Worm (Caenorhabditis elegans): ENCODE results near the gene acr-7.

acr-7 gene

ce11 chrII:7810869-7811543 lies 38.6 kb downstream of the acr-7 start, which contains the start of gene cki-1:
cki-1 (plus strand) TSS chrII:7811240.
- TF ChIP-seq ztf-29 (GFP tag; IDR thresholded peaks at IDR 0.05) (no peak), med-1 (GFP tag; optimal IDR thresholded peaks at IDR 0.05; ENCODE audit: insufficient read depth) (no peak), tab-1 (GFP tag; IDR thresholded peaks at IDR 0.05) (0 out of 2 replicates have a peak, but pooled peaks have one; percentile 48), ztf-23 (GFP tag; IDR thresholded peaks at IDR 0.05) (peak; percentile 61; the same call in 1 of the 2 replicates), T22C8.4 (GFP tag; IDR thresholded peaks at IDR 0.05) (no peak), klf-2 (GFP tag; conservative IDR thresholded peaks at IDR 0.05) (no peak), cog-1 (tag; optimal IDR thresholded peaks at IDR 0.05) (no peak), ref-1 (GFP tag; conservative IDR thresholded peaks at IDR 0.05) (no peak), flt-1 (GFP tag; IDR thresholded peaks at IDR 0.05) (peak; percentile 58)

ce11 chrII:7810162-7810868 lies 39.3 kb downstream of the acr-7 start:
- TF ChIP-seq klf-2 (GFP tag; conservative IDR thresholded peaks at IDR 0.05) (no peak), ztf-29 (GFP tag; IDR thresholded peaks at IDR 0.05) (no peak), med-1 (GFP tag; optimal IDR thresholded peaks at IDR 0.05; ENCODE audit: insufficient read depth) (no peak), cog-1 (tag; optimal IDR thresholded peaks at IDR 0.05) (no peak), tab-1 (GFP tag; IDR thresholded peaks at IDR 0.05) (no peak), T22C8.4 (GFP tag; IDR thresholded peaks at IDR 0.05) (no peak), ref-1 (GFP tag; conservative IDR thresholded peaks at IDR 0.05) (no peak), flt-1 (GFP tag; IDR thresholded peaks at IDR 0.05) (no peak), ztf-23 (GFP tag; IDR thresholded peaks at IDR 0.05) (no peak)

- TF ChIP-seq tab-1 (GFP tag; IDR thresholded peaks at IDR 0.05) (no peak), cog-1 (tag; optimal IDR thresholded peaks at IDR 0.05) (peak; percentile 85), med-1 (GFP tag; optimal IDR thresholded peaks at IDR 0.05; ENCODE audit: insufficient read depth) (no peak), T22C8.4 (GFP tag; IDR thresholded peaks at IDR 0.05) (no peak)
Measured at ce11 chrII:7809358-7809914, 40.2 kb downstream of the acr-7 start.

ce11 chrII:7808950-7809349 lies 40.6 kb downstream of the acr-7 start:
- no peak for TF ChIP-seq ztf-29 (GFP tag; IDR thresholded peaks at IDR 0.05)

ce11 chrII:7808153-7808552 lies 41.4 kb downstream of the acr-7 start:
- TF ChIP-seq T22C8.4 (GFP tag; IDR thresholded peaks at IDR 0.05) (no peak), ztf-23 (GFP tag; IDR thresholded peaks at IDR 0.05) (no peak), tab-1 (GFP tag; IDR thresholded peaks at IDR 0.05) (no peak), klf-2 (GFP tag; conservative IDR thresholded peaks at IDR 0.05) (no peak), ztf-29 (GFP tag; IDR thresholded peaks at IDR 0.05) (no peak), ref-1 (GFP tag; conservative IDR thresholded peaks at IDR 0.05) (no peak)

ce11 chrII:7806872-7807271 lies 42.7 kb downstream of the acr-7 start:
- no peak for TF ChIP-seq klf-2 (GFP tag; conservative IDR thresholded peaks at IDR 0.05)
- TF ChIP-seq ztf-23 (GFP tag; IDR thresholded peaks at IDR 0.05), result no peak
- TF ChIP-seq med-1 (GFP tag; optimal IDR thresholded peaks at IDR 0.05; ENCODE audit: insufficient read depth), result no peak
- TF ChIP-seq ztf-29 (GFP tag; IDR thresholded peaks at IDR 0.05), result no peak
- no peak for TF ChIP-seq cog-1 (tag; optimal IDR thresholded peaks at IDR 0.05)
- TF ChIP-seq flt-1 (GFP tag; IDR thresholded peaks at IDR 0.05), result no peak
- no peak for TF ChIP-seq tab-1 (GFP tag; IDR thresholded peaks at IDR 0.05)
- TF ChIP-seq T22C8.4 (GFP tag; IDR thresholded peaks at IDR 0.05), result no peak
- TF ChIP-seq ref-1 (GFP tag; conservative IDR thresholded peaks at IDR 0.05), result no peak

ce11 chrII:7806054-7806453 lies 43.5 kb downstream of the acr-7 start:
- TF ChIP-seq klf-2 (GFP tag; conservative IDR thresholded peaks at IDR 0.05) (no peak), ref-1 (GFP tag; conservative IDR thresholded peaks at IDR 0.05) (no peak), T22C8.4 (GFP tag; IDR thresholded peaks at IDR 0.05) (no peak), cog-1 (tag; optimal IDR thresholded peaks at IDR 0.05) (no peak), ztf-23 (GFP tag; IDR thresholded peaks at IDR 0.05) (no peak), flt-1 (GFP tag; IDR thresholded peaks at IDR 0.05) (no peak), med-1 (GFP tag; optimal IDR thresholded peaks at IDR 0.05; ENCODE audit: insufficient read depth) (no peak)

- no peak for TF ChIP-seq ztf-29 (GFP tag; IDR thresholded peaks at IDR 0.05)
- TF ChIP-seq cog-1 (tag; optimal IDR thresholded peaks at IDR 0.05), result no peak
- TF ChIP-seq tab-1 (GFP tag; IDR thresholded peaks at IDR 0.05), result no peak
- no peak for TF ChIP-seq ref-1 (GFP tag; conservative IDR thresholded peaks at IDR 0.05)
- no peak for TF ChIP-seq ztf-23 (GFP tag; IDR thresholded peaks at IDR 0.05)
- TF ChIP-seq klf-2 (GFP tag; conservative IDR thresholded peaks at IDR 0.05), result no peak
- no peak for TF ChIP-seq flt-1 (GFP tag; IDR thresholded peaks at IDR 0.05)
- TF ChIP-seq T22C8.4 (GFP tag; IDR thresholded peaks at IDR 0.05), result no peak
- TF ChIP-seq med-1 (GFP tag; optimal IDR thresholded peaks at IDR 0.05; ENCODE audit: insufficient read depth), result no peak
Measured at ce11 chrII:7803174-7803573, 46.4 kb downstream of the acr-7 start.

ce11 chrII:7801899-7802298 lies 47.7 kb downstream of the acr-7 start:
- no peak for TF ChIP-seq ztf-29 (GFP tag; IDR thresholded peaks at IDR 0.05)
- TF ChIP-seq cog-1 (tag; optimal IDR thresholded peaks at IDR 0.05), result no peak
- TF ChIP-seq tab-1 (GFP tag; IDR thresholded peaks at IDR 0.05), result no peak
- no peak for TF ChIP-seq ztf-23 (GFP tag; IDR thresholded peaks at IDR 0.05)
- TF ChIP-seq T22C8.4 (GFP tag; IDR thresholded peaks at IDR 0.05), result no peak
- TF ChIP-seq klf-2 (GFP tag; conservative IDR thresholded peaks at IDR 0.05), result no peak
- no peak for TF ChIP-seq flt-1 (GFP tag; IDR thresholded peaks at IDR 0.05)
- TF ChIP-seq ref-1 (GFP tag; conservative IDR thresholded peaks at IDR 0.05), result no peak

- TF ChIP-seq tab-1 (GFP tag; IDR thresholded peaks at IDR 0.05) (no peak), med-1 (GFP tag; optimal IDR thresholded peaks at IDR 0.05; ENCODE audit: insufficient read depth) (no peak)
Measured at ce11 chrII:7801255-7801654, 48.3 kb downstream of the acr-7 start.
